Fruit fly (Drosophila melanogaster): ENCODE measurements around the gene CG14563.

CG14563 gene

dm6 chr3L:21891307-21891774, 49.2 kb upstream of the CG14563 start (continued):
- no peak for TF ChIP-seq CG15601 (tag; optimal IDR thresholded peaks at IDR 0.05)
- TF ChIP-seq HLH54F (GFP tag; optimal IDR thresholded peaks at IDR 0.05), result no peak
- TF ChIP-seq repo (GFP tag; optimal IDR thresholded peaks at IDR 0.05), result no peak
- no peak for TF ChIP-seq Fer2 (tag; optimal IDR thresholded peaks at IDR 0.05)
- TF ChIP-seq ase (GFP tag; IDR thresholded peaks at IDR 0.05), result no peak
- TF ChIP-seq CG31365 (tag; optimal IDR thresholded peaks at IDR 0.05), result no peak
- no peak for TF ChIP-seq CrebB (tag; optimal IDR thresholded peaks at IDR 0.05)
- TF ChIP-seq CG6254 (GFP tag; optimal IDR thresholded peaks at IDR 0.05), result no peak
- no peak for TF ChIP-seq CG17912 (GFP tag; optimal IDR thresholded peaks at IDR 0.05)
- no peak for TF ChIP-seq vfl (GFP tag; optimal IDR thresholded peaks at IDR 0.05)
- no peak for TF ChIP-seq CG1529 (GFP tag; optimal IDR thresholded peaks at IDR 0.05)
- TF ChIP-seq ranshi (GFP tag; IDR thresholded peaks at IDR 0.05), result no peak
- no peak for TF ChIP-seq crc (GFP tag; optimal IDR thresholded peaks at IDR 0.05)
- TF ChIP-seq CG6175 (GFP tag; IDR thresholded peaks at IDR 0.05), result no peak
- no peak for TF ChIP-seq CG6854 (GFP tag; optimal IDR thresholded peaks at IDR 0.05)
- TF ChIP-seq Xrp1 (GFP tag; IDR thresholded peaks at IDR 0.05), result no peak
- no peak for TF ChIP-seq sd (tag; optimal IDR thresholded peaks at IDR 0.05)
- no peak for TF ChIP-seq z (GFP tag; IDR thresholded peaks at IDR 0.05)
- TF ChIP-seq Ets65A (GFP tag), result peak; percentile 52
- no peak for TF ChIP-seq fd96Cb (tag; optimal IDR thresholded peaks at IDR 0.05)
- peak; percentile 16 for TF ChIP-seq phol (tag; optimal IDR thresholded peaks at IDR 0.05)
- peak; percentile 93 for TF ChIP-seq lbe (GFP tag; optimal IDR thresholded peaks at IDR 0.05)
- no peak for TF ChIP-seq pnt (GFP tag; optimal IDR thresholded peaks at IDR 0.05)
- TF ChIP-seq CG17361 (GFP tag; IDR thresholded peaks at IDR 0.05), result 0 out of 3 replicates have a peak, but pooled peaks have one; percentile 16
- no peak for TF ChIP-seq CG13287 (GFP tag; IDR thresholded peaks at IDR 0.05; ENCODE audit: partially characterized antibody)
- peak; percentile 27 to 86 for TF ChIP-seq bsh (GFP tag; optimal IDR thresholded peaks at IDR 0.05)
- TF ChIP-seq CG7556 (GFP tag; optimal IDR thresholded peaks at IDR 0.05), result no peak
- no peak for TF ChIP-seq dm (GFP tag; optimal IDR thresholded peaks at IDR 0.05)
- no peak for TF ChIP-seq hb (GFP tag; IDR thresholded peaks at IDR 0.05; ENCODE audit: partially characterized antibody)
- no peak for TF ChIP-seq nmo (GFP tag; optimal IDR thresholded peaks at IDR 0.05)
- TF ChIP-seq kay (GFP tag; optimal IDR thresholded peaks at IDR 0.05), result no peak
- no peak for TF ChIP-seq CG17802 (tag; optimal IDR thresholded peaks at IDR 0.05)
- TF ChIP-seq CG9797 (GFP tag; optimal IDR thresholded peaks at IDR 0.05), result no peak
- no peak for TF ChIP-seq MESR4 (GFP tag; optimal IDR thresholded peaks at IDR 0.05)
- no peak for TF ChIP-seq br (optimal IDR thresholded peaks at IDR 0.05)
- no peak for TF ChIP-seq CG4424 (GFP tag; optimal IDR thresholded peaks at IDR 0.05)
- TF ChIP-seq schlank (tag; optimal IDR thresholded peaks at IDR 0.05), result no peak
- TF ChIP-seq CG12942 (GFP tag; optimal IDR thresholded peaks at IDR 0.05), result no peak
- no peak for TF ChIP-seq CG9609 (GFP tag; optimal IDR thresholded peaks at IDR 0.05)
- TF ChIP-seq Hmx (GFP tag; optimal IDR thresholded peaks at IDR 0.05), result no peak
- TF ChIP-seq Sox102F (GFP tag; optimal IDR thresholded peaks at IDR 0.05), result peak; percentile 30
- no peak for TF ChIP-seq CG4404 (GFP tag; IDR thresholded peaks at IDR 0.05)
- no peak for TF ChIP-seq seq (GFP tag; IDR thresholded peaks at IDR 0.05)
- peak; percentile 28 for TF ChIP-seq CG1603 (tag; optimal IDR thresholded peaks at IDR 0.05)
- no peak for TF ChIP-seq eyg (GFP tag; optimal IDR thresholded peaks at IDR 0.05)

Measured in whole organism, embryonic.